Fruit fly (Drosophila melanogaster): ENCODE results near the gene XNP.

dm6 chr3R:25489116-25489515 lies 6.5 kb upstream of the XNP start:
- no peak for TF ChIP-seq ttk (optimal IDR thresholded peaks at IDR 0.05)
- TF ChIP-seq insv (optimal IDR thresholded peaks at IDR 0.05) = no peak
- no peak for TF ChIP-seq h (optimal IDR thresholded peaks at IDR 0.05)
- no peak for TF ChIP-seq psq (optimal IDR thresholded peaks at IDR 0.05)
- no peak for TF ChIP-seq Myc (optimal IDR thresholded peaks at IDR 0.05)
